Fruit fly (Drosophila melanogaster): ENCODE results near the gene CG7829.

CG7829 gene

dm6 chr3R:29772795-29773331 is 44.7 kb downstream of the CG7829 start (continued):
- TF ChIP-seq dmrt99B (tag; optimal IDR thresholded peaks at IDR 0.05), result peak; percentile 28
- no peak for TF ChIP-seq Gsc (GFP tag; IDR thresholded peaks at IDR 0.05)
- no peak for TF ChIP-seq CG11093 (GFP tag; IDR thresholded peaks at IDR 0.05)
- TF ChIP-seq HmgD (GFP tag; optimal IDR thresholded peaks at IDR 0.05), result peak; percentile 46
- no peak for TF ChIP-seq dm (GFP tag; optimal IDR thresholded peaks at IDR 0.05)
- no peak for TF ChIP-seq CG14710 (tag; optimal IDR thresholded peaks at IDR 0.05)
- TF ChIP-seq row (GFP tag; IDR thresholded peaks at IDR 0.05), result no peak; the same call in 2 of the 3 replicates
- peak; percentile 37; the same call in 1 of the 3 replicates for TF ChIP-seq gce (GFP tag; IDR thresholded peaks at IDR 0.05)
- 0 out of 3 replicates have a peak, but pooled peaks have one; percentile 23 for TF ChIP-seq CG11695 (GFP tag; IDR thresholded peaks at IDR 0.05)
- no peak for TF ChIP-seq Dip3 (GFP tag; optimal IDR thresholded peaks at IDR 0.05)
- TF ChIP-seq ATbp (GFP tag; optimal IDR thresholded peaks at IDR 0.05), result peak; percentile 10
- peak; percentile 76 for TF ChIP-seq psq (GFP tag; optimal IDR thresholded peaks at IDR 0.05)
- TF ChIP-seq Hand (GFP tag; optimal IDR thresholded peaks at IDR 0.05), result peak; percentile 75
- TF ChIP-seq CG7357 (GFP tag; IDR thresholded peaks at IDR 0.05), result no peak
- TF ChIP-seq CG6683 (GFP tag; optimal IDR thresholded peaks at IDR 0.05), result peak; percentile 26
- no peak for TF ChIP-seq Dip2 (GFP tag; IDR thresholded peaks at IDR 0.05)
- peak; percentile 52 for TF ChIP-seq Drgx (GFP tag; IDR thresholded peaks at IDR 0.05)
- peak; percentile 87 for TF ChIP-seq CG10543 (GFP tag; optimal IDR thresholded peaks at IDR 0.05)
- no peak for TF ChIP-seq CG15696 (tag; optimal IDR thresholded peaks at IDR 0.05)
- no peak for TF ChIP-seq CG2678 (tag; optimal IDR thresholded peaks at IDR 0.05)
- TF ChIP-seq sima (GFP tag; optimal IDR thresholded peaks at IDR 0.05), result no peak
- TF ChIP-seq dati (GFP tag; IDR thresholded peaks at IDR 0.05), result no peak
- no peak for TF ChIP-seq fu2 (GFP tag; optimal IDR thresholded peaks at IDR 0.05)
- peak; percentile 16 for TF ChIP-seq CG15601 (tag; optimal IDR thresholded peaks at IDR 0.05)
- peak; percentile 62 for TF ChIP-seq BtbVII (GFP tag; optimal IDR thresholded peaks at IDR 0.05)
- TF ChIP-seq CG11398 (GFP tag; optimal IDR thresholded peaks at IDR 0.05), result no peak
- TF ChIP-seq CG2116 (GFP tag; optimal IDR thresholded peaks at IDR 0.05), result no peak
- TF ChIP-seq pho (GFP tag; optimal IDR thresholded peaks at IDR 0.05), result no peak
- no peak; the same call in 1 of the 2 replicates for TF ChIP-seq MBD-R2 (GFP tag; IDR thresholded peaks at IDR 0.05)
- TF ChIP-seq CG13296 (GFP tag; optimal IDR thresholded peaks at IDR 0.05), result peak; percentile 27
- no peak for TF ChIP-seq repo (GFP tag; optimal IDR thresholded peaks at IDR 0.05)
- TF ChIP-seq pros (GFP tag; optimal IDR thresholded peaks at IDR 0.05), result peak; percentile 69
- TF ChIP-seq ro (GFP tag; IDR thresholded peaks at IDR 0.05), result no peak
- TF ChIP-seq Sox102F (GFP tag; optimal IDR thresholded peaks at IDR 0.05), result no peak
- no peak for TF ChIP-seq wor (GFP tag; IDR thresholded peaks at IDR 0.05)
- peak; percentile 22 for TF ChIP-seq CG1603 (tag; optimal IDR thresholded peaks at IDR 0.05)
- TF ChIP-seq Mad (GFP tag; optimal IDR thresholded peaks at IDR 0.05), result no peak
- no peak for TF ChIP-seq bowl (GFP tag; IDR thresholded peaks at IDR 0.05)
- TF ChIP-seq dpn (GFP tag; optimal IDR thresholded peaks at IDR 0.05), result no peak
- no peak for TF ChIP-seq CG14965 (GFP tag; optimal IDR thresholded peaks at IDR 0.05; ENCODE audit: borderline replicate concordance)
- TF ChIP-seq Poxn (GFP tag; IDR thresholded peaks at IDR 0.05), result no peak
- no peak for TF ChIP-seq grau (tag; optimal IDR thresholded peaks at IDR 0.05)
- TF ChIP-seq MESR4 (GFP tag; optimal IDR thresholded peaks at IDR 0.05), result no peak
- no peak for TF ChIP-seq bab2 (GFP tag; optimal IDR thresholded peaks at IDR 0.05)
- TF ChIP-seq crp (GFP tag; optimal IDR thresholded peaks at IDR 0.05), result no peak
- TF ChIP-seq CG10321 (GFP tag; IDR thresholded peaks at IDR 0.05), result peak; percentile 88
- no peak for TF ChIP-seq ttk (GFP tag; IDR thresholded peaks at IDR 0.05)
- TF ChIP-seq CG2129 (GFP tag; IDR thresholded peaks at IDR 0.05; ENCODE audit: partially characterized antibody), result no peak
- no peak for TF ChIP-seq CkIIα-i1 (GFP tag; IDR thresholded peaks at IDR 0.05)
- peak in 1 of 2 experiments; percentile 11 for TF ChIP-seq Hr51 (GFP tag; optimal IDR thresholded peaks at IDR 0.05)
- TF ChIP-seq CG7987 (GFP tag; optimal IDR thresholded peaks at IDR 0.05), result no peak

Measured in whole organism, embryonic.